Fruit fly (Drosophila melanogaster) whole organism, embryonic: ENCODE results near the gene Hr78.

Experiments
- Ada2b ChIP-seq: fragments of 200-800 bp; sonication (Bioruptor generic); IDR thresholded peaks from 2 replicates; pipeline ENCODE4 v1.3.6; 2022; ENCODE audit warnings: missing biosample characterization, missing genetic modification characterization
- Adf1 ChIP-seq: fragments of 200-800 bp; sonication (Bioruptor generic); IDR thresholded peaks from 2 replicates; pipeline ENCODE4 v1.3.6; 2022; ENCODE audit warnings: missing biosample characterization, missing genetic modification characterization
- CG10565 ChIP-seq: fragments of 200-800 bp; sonication (Bioruptor generic); optimal IDR thresholded peaks from 3 replicates; lab custom pipeline; 2016; ENCODE audit warnings: missing biosample characterization, mild to moderate bottlenecking, missing genetic modification characterization
- CG11247 ChIP-seq: fragments of 200-800 bp; sonication (Bioruptor generic); IDR thresholded peaks from 2 replicates; pipeline ENCODE4 v1.3.6; 2022; ENCODE audit warnings: missing biosample characterization, missing genetic modification characterization
- CG11456 ChIP-seq: fragments of 200-800 bp; sonication (Bioruptor generic); IDR thresholded peaks from 3 replicates; pipeline ENCODE4 v1.3.6; 2022; ENCODE audit warnings: missing biosample characterization, missing genetic modification characterization
- CG11695 ChIP-seq: fragments of 200-800 bp; sonication (Bioruptor generic); IDR thresholded peaks from 3 replicates; pipeline ENCODE4 v1.3.6; 2022; ENCODE audit warnings: missing biosample characterization, missing genetic modification characterization
- CG14965 ChIP-seq: fragments of 200-800 bp; sonication (Bioruptor generic); optimal IDR thresholded peaks from 2 replicates; lab custom pipeline; 2016; ENCODE audit warnings: missing biosample characterization, missing genetic modification characterization, borderline replicate concordance
- CG17186 ChIP-seq: fragments of 200-800 bp; sonication (Bioruptor generic); optimal IDR thresholded peaks from 3 replicates; lab custom pipeline; 2017; ENCODE audit warnings: missing biosample characterization, missing genetic modification reagents, missing genetic modification characterization
- CG17612 ChIP-seq: fragments of 200-800 bp; sonication (Bioruptor generic); IDR thresholded peaks from 2 replicates; pipeline ENCODE4 v1.3.6; 2022; ENCODE audit warnings: missing biosample characterization, missing genetic modification characterization
- CG17802 ChIP-seq: fragments of 200-800 bp; sonication (Bioruptor generic); optimal IDR thresholded peaks from 2 replicates; lab custom pipeline; 2018; ENCODE audit warnings: missing biosample characterization, mild to moderate bottlenecking, missing genetic modification characterization, moderate library complexity
- CG30020 ChIP-seq: fragments of 200-800 bp; optimal IDR thresholded peaks from 2 replicates; lab custom pipeline; 2019; ENCODE audit warnings: missing biosample characterization, mild to moderate bottlenecking, missing genetic modification characterization, moderate library complexity
- CG31441 ChIP-seq: fragments of 200-800 bp; sonication (Bioruptor generic); IDR thresholded peaks from 2 replicates; pipeline ENCODE4 v1.3.6; 2022; ENCODE audit warnings: missing biosample characterization, missing genetic modification characterization
- CG4360 ChIP-seq: fragments of 200-800 bp; sonication (Bioruptor generic); IDR thresholded peaks from 2 replicates; pipeline ENCODE4 v1.3.6; 2022; ENCODE audit warnings: missing biosample characterization, missing genetic modification characterization
- CG6654 ChIP-seq: fragments of 200-800 bp; sonication (Bioruptor generic); optimal IDR thresholded peaks from 2 replicates; lab custom pipeline; 2017; ENCODE audit warnings: missing biosample characterization, mild to moderate bottlenecking, missing genetic modification characterization
- CG6689 ChIP-seq: fragments of 200-800 bp; sonication (Bioruptor generic); IDR thresholded peaks from 2 replicates; pipeline ENCODE4 v1.3.6; 2022; ENCODE audit warnings: missing biosample characterization, missing genetic modification characterization
- CG7556 ChIP-seq: fragments of 200-800 bp; sonication (Bioruptor generic); optimal IDR thresholded peaks from 2 replicates; lab custom pipeline; 2017; ENCODE audit warnings: missing biosample characterization, mild to moderate bottlenecking, missing genetic modification characterization
- CG7745 ChIP-seq: fragments of 200-800 bp; sonication (Bioruptor generic); optimal IDR thresholded peaks from 2 replicates; lab custom pipeline; 2018; ENCODE audit warnings: missing biosample characterization, mild to moderate bottlenecking, missing genetic modification characterization, moderate library complexity
- CG7839 ChIP-seq: fragments of 200-800 bp; sonication (Bioruptor generic); optimal IDR thresholded peaks from 3 replicates; lab custom pipeline; 2018; ENCODE audit warnings: missing biosample characterization, mild to moderate bottlenecking, missing genetic modification characterization, moderate library complexity
- CG7987 ChIP-seq: fragments of 200-800 bp; sonication (Bioruptor generic); optimal IDR thresholded peaks from 2 replicates; lab custom pipeline; 2018; ENCODE audit warnings: missing biosample characterization, mild to moderate bottlenecking, missing genetic modification characterization, moderate library complexity
- CG8290 ChIP-seq, 3 experiments: fragments of 200-800 bp; sonication (Bioruptor generic); optimal IDR thresholded peaks; 2 replicates each; lab custom pipeline; 2016 to 2019; ENCODE audit warnings: missing biosample characterization in 3 of 3, missing genetic modification characterization in 3 of 3, mild to moderate bottlenecking in 2 of 3, moderate library complexity in 1 of 3
- CoRest ChIP-seq: fragments of 200-800 bp; sonication (Bioruptor generic); optimal IDR thresholded peaks from 3 replicates; lab custom pipeline; 2018; ENCODE audit warnings: missing biosample characterization, mild to moderate bottlenecking, missing genetic modification characterization, moderate library complexity
- CrebB ChIP-seq: fragments of 200-800 bp; sonication (Bioruptor generic); optimal IDR thresholded peaks from 3 replicates; lab custom pipeline; 2018; ENCODE audit warnings: missing biosample characterization, mild to moderate bottlenecking, missing genetic modification characterization
- E2f1 ChIP-seq: fragments of 200-800 bp; sonication (Bioruptor generic); IDR thresholded peaks from 2 replicates; pipeline ENCODE4 v1.3.6; 2022; ENCODE audit warnings: missing biosample characterization, missing genetic modification characterization
- Hand ChIP-seq: fragments of 200-800 bp; sonication (Bioruptor generic); optimal IDR thresholded peaks from 2 replicates; lab custom pipeline; 2017; ENCODE audit warnings: mild to moderate bottlenecking, missing biosample characterization, missing genetic modification reagents, missing genetic modification characterization
- Med ChIP-seq: fragments of 200-800 bp; sonication (Bioruptor generic); peaks from one replicate; lab custom pipeline; 2016; ENCODE audit warnings: missing biosample characterization, missing genetic modification characterization, mild to moderate bottlenecking, inconsistent platforms, moderate library complexity
- NFAT ChIP-seq: fragments of 200-800 bp; sonication (Bioruptor generic); IDR thresholded peaks from 2 replicates; pipeline ENCODE4 v1.3.6; 2022; ENCODE audit warnings: missing biosample characterization, missing genetic modification characterization
- Six4 ChIP-seq: fragments of 200-800 bp; sonication (Bioruptor generic); optimal IDR thresholded peaks from 2 replicates; lab custom pipeline; 2016; ENCODE audit warnings: missing biosample characterization, missing genetic modification characterization
- Ssrp ChIP-seq: fragments of 200-800 bp; sonication (Bioruptor generic); optimal IDR thresholded peaks from 2 replicates; lab custom pipeline; 2018; ENCODE audit warnings: missing biosample characterization, mild to moderate bottlenecking, missing genetic modification characterization, moderate library complexity
- abd-A ChIP-seq: fragments of 200-800 bp; sonication (Bioruptor generic); optimal IDR thresholded peaks from 3 replicates; lab custom pipeline; 2019; ENCODE audit warnings: missing biosample characterization, mild to moderate bottlenecking, missing genetic modification characterization, moderate library complexity
- aop ChIP-seq: fragments of 200-800 bp; sonication (Bioruptor generic); IDR thresholded peaks from 2 replicates; pipeline ENCODE4 v1.3.6; 2022; ENCODE audit warnings: missing biosample characterization, missing genetic modification characterization
- ase ChIP-seq: fragments of 200-800 bp; sonication (Bioruptor generic); IDR thresholded peaks from 3 replicates; pipeline ENCODE4 v1.3.6; 2022; ENCODE audit warnings: missing biosample characterization, missing genetic modification characterization
- da ChIP-seq: fragments of 200-800 bp; sonication (Bioruptor generic); optimal IDR thresholded peaks from 2 replicates; lab custom pipeline; 2016; ENCODE audit warnings: missing biosample characterization, missing genetic modification characterization
- dan ChIP-seq: fragments of 200-800 bp; sonication (Bioruptor generic); IDR thresholded peaks from 2 replicates; pipeline ENCODE4 v1.3.6; 2022; ENCODE audit warnings: missing biosample characterization, missing genetic modification characterization
- dmrt99B ChIP-seq: fragments of 200-800 bp; sonication (Bioruptor generic); optimal IDR thresholded peaks from 2 replicates; lab custom pipeline; 2018; ENCODE audit warnings: missing biosample characterization, mild to moderate bottlenecking, missing genetic modification characterization, moderate library complexity
- emc ChIP-seq: fragments of 200-800 bp; sonication (Bioruptor generic); optimal IDR thresholded peaks from 2 replicates; lab custom pipeline; 2016; ENCODE audit warnings: missing biosample characterization, missing genetic modification characterization
- eyg ChIP-seq: fragments of 200-800 bp; sonication (Bioruptor generic); optimal IDR thresholded peaks from 3 replicates; lab custom pipeline; 2016; ENCODE audit warnings: missing biosample characterization, missing genetic modification characterization
- grau ChIP-seq: fragments of 200-800 bp; optimal IDR thresholded peaks from 3 replicates; lab custom pipeline; 2019; ENCODE audit warnings: missing biosample characterization, mild to moderate bottlenecking, missing genetic modification characterization, moderate library complexity
- hb ChIP-seq: fragments of 200-800 bp; sonication (Bioruptor generic); IDR thresholded peaks from 3 replicates; pipeline ENCODE4 v1.3.6; 2022; ENCODE audit warnings: missing biosample characterization, missing genetic modification characterization; ENCODE audit not compliant: partially characterized antibody
- lov ChIP-seq, 2 experiments: fragments of 200-800 bp in 1 of 2; fragments of >200 bp in 1 of 2; sonication (Bioruptor generic) in 1 of 2; IDR thresholded peaks in 1 of 2; optimal IDR thresholded peaks in 1 of 2; 2 replicates in 1 of 2; 3 replicates in 1 of 2; pipeline versions ENCODE4 v1.3.6 to Lab custom; 2017 to 2022; ENCODE audit warnings: missing biosample characterization in 1 of 2, missing genetic modification characterization in 1 of 2
- onecut ChIP-seq: fragments of 200-800 bp; sonication (Bioruptor generic); IDR thresholded peaks from 2 replicates; pipeline ENCODE4 v1.3.6; 2022; ENCODE audit warnings: missing biosample characterization, missing genetic modification characterization
- pan ChIP-seq, 4 experiments: fragments of >200 bp in 3 of 4; fragments of 200-800 bp in 1 of 4; sonication (Bioruptor generic) in 1 of 4; optimal IDR thresholded peaks in 3 of 4; IDR thresholded peaks in 1 of 4; 2 replicates each; pipeline versions ENCODE4 v1.3.6 to Lab custom; 2017 to 2022; ENCODE audit warnings: missing biosample characterization in 2 of 4, missing genetic modification characterization in 2 of 4, mixed read lengths in 1 of 4
- pho ChIP-seq: fragments of 200-800 bp; sonication (Bioruptor generic); optimal IDR thresholded peaks from 2 replicates; lab custom pipeline; 2016; ENCODE audit warnings: missing biosample characterization, missing genetic modification characterization
- phol ChIP-seq: fragments of 200-800 bp; sonication (Bioruptor generic); optimal IDR thresholded peaks from 3 replicates; lab custom pipeline; 2018; ENCODE audit warnings: missing biosample characterization, mild to moderate bottlenecking, missing genetic modification characterization, moderate library complexity
- pros ChIP-seq: fragments of 200-800 bp; sonication (Bioruptor generic); optimal IDR thresholded peaks from 3 replicates; lab custom pipeline; 2019; ENCODE audit warnings: missing biosample characterization, mild to moderate bottlenecking, missing genetic modification characterization, moderate library complexity
- sisA ChIP-seq: fragments of 200-800 bp; sonication (Bioruptor generic); IDR thresholded peaks from 2 replicates; pipeline ENCODE4 v1.3.6; 2022; ENCODE audit warnings: missing biosample characterization, missing genetic modification characterization
- slou ChIP-seq: fragments of 200-800 bp; sonication (Bioruptor generic); optimal IDR thresholded peaks from 3 replicates; lab custom pipeline; 2016; ENCODE audit warnings: missing biosample characterization, missing genetic modification characterization
- tio ChIP-seq: fragments of 200-800 bp; sonication (Bioruptor generic); optimal IDR thresholded peaks from 2 replicates; lab custom pipeline; 2017; ENCODE audit warnings: missing biosample characterization, missing genetic modification characterization, inconsistent platforms
- twi ChIP-seq: fragments of 200-800 bp; optimal IDR thresholded peaks from 2 replicates; lab custom pipeline; 2019; ENCODE audit warnings: missing biosample characterization, mild to moderate bottlenecking, missing genetic modification characterization, moderate library complexity
- wdn ChIP-seq: fragments of 200-800 bp; sonication (Bioruptor generic); IDR thresholded peaks from 2 replicates; pipeline ENCODE4 v1.3.6; 2022; ENCODE audit warnings: missing biosample characterization, missing genetic modification characterization
- wek ChIP-seq: fragments of 200-800 bp; sonication (Bioruptor generic); optimal IDR thresholded peaks from 3 replicates; lab custom pipeline; 2018; ENCODE audit warnings: missing biosample characterization, mild to moderate bottlenecking, missing genetic modification characterization, moderate library complexity

The Hr78 gene

DNA sequence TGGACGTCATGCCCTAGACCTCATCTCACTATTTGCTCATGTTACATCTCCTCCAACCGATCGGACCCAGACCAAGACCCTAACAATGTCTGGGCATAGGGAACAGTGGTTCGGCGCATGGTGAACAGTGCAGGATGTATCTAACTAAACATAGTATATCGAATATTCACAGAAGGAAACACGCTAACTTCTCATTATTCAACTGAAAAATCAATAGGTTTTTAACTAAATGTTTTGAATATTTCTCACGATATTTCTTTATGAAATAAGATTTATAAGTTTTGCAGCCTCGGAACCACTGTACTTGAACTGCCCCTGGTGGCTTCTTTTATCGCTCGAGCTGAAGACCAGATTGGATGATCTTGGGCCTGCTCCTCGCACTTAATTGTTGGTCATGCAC lies 43.7 kb downstream of the Hr78 start (continued):
- TF ChIP-seq wdn (GFP tag; lab: Robert Waterston, UW) (no peak), CrebB (tag; lab: Kevin White, UChicago) (no peak), CG30020 (tag; lab: Kevin White, UChicago) (no peak), onecut (GFP tag; lab: Robert Waterston, UW) (peak; percentile 28; the same call in 1 of the 2 replicates), tio (GFP tag; lab: Kevin White, UChicago) (peak; percentile 38), hb (no peak), grau (peak; percentile 60), Ssrp (tag; lab: Kevin White, UChicago) (peak; percentile 62), CG7839 (tag; lab: Kevin White, UChicago) (peak; percentile 59), CG11456 (no peak), twi (tag; lab: Kevin White, UChicago) (no peak), CG17612 (GFP tag; lab: Robert Waterston, UW) (no peak), CG8290 (GFP tag; optimal IDR thresholded peaks at IDR 0.05; lab: Kevin White, UChicago) (no peak), CG8290 (tag; optimal IDR thresholded peaks at IDR 0.05; lab: Kevin White, UChicago) (no peak), sisA (GFP tag; lab: Robert Waterston, UW) (peak; percentile 42; the same call in 1 of the 2 replicates), CG7745 (tag; lab: Kevin White, UChicago) (peak; percentile 21), CG17186 (GFP tag; lab: Kevin White, UChicago) (no peak), Adf1 (no peak), CG14965 (GFP tag; lab: Kevin White, UChicago) (no peak), CG6689 (GFP tag; lab: Robert Waterston, UW) (peak; percentile 65; the same call in 1 of the 2 replicates), CoRest (tag; lab: Kevin White, UChicago) (peak; percentile 15), pros (GFP tag; lab: Kevin White, UChicago) (peak; percentile 6), lov (optimal IDR thresholded peaks at IDR 0.05; lab: Kevin White, UChicago) (no peak), lov (GFP tag; IDR thresholded peaks at IDR 0.05; lab: Robert Waterston, UW) (no peak), emc (GFP tag; lab: Kevin White, UChicago) (no peak), CG11247 (no peak), wek (no peak), Ada2b (peak; percentile 53; the same call in 1 of the 2 replicates), CG4360 (no peak), pho (no peak), slou (GFP tag; lab: Kevin White, UChicago) (no peak), Six4 (GFP tag; lab: Kevin White, UChicago) (peak; percentile 65), CG7556 (GFP tag; lab: Kevin White, UChicago) (peak; percentile 48), dan (GFP tag; lab: Robert Waterston, UW) (peak; percentile 36; the same call in 1 of the 2 replicates), CG31441 (GFP tag; lab: Robert Waterston, UW) (peak; percentile 71), CG10565 (no peak), Hand (GFP tag; lab: Kevin White, UChicago) (no peak)

DNA sequence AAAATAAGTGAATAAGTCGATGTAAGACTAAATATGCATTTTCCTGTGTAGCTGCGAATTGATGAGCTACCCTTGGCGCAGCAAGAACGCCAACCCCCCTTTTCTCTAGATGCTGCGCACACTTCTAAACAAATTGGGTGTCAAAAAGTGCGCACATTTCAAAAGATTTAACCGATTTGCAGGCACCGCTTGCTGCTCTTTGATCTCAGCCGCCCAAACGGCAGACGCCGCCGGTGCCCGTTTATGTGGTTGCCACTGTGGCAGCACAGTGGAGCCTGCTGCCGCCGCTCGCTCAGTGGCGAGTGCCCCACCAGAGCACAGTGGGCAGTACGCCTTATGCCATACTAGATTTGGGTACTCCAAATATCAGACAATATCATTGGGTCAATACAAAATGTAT lies 46.8 kb downstream of the Hr78 start:
- TF ChIP-seq CG7987: no peak
- no peak for TF ChIP-seq CG6654 (GFP tag; lab: Kevin White, UChicago)
- TF ChIP-seq grau: peak; percentile 37
- no peak for TF ChIP-seq CG8290 (GFP tag; optimal IDR thresholded peaks at IDR 0.05; lab: Kevin White, UChicago)
- no peak for TF ChIP-seq CG8290 (tag; optimal IDR thresholded peaks at IDR 0.05; lab: Kevin White, UChicago)
- TF ChIP-seq E2f1 (GFP tag; lab: Robert Waterston, UW): no peak
- no peak for TF ChIP-seq da (GFP tag; lab: Kevin White, UChicago)
- peak; percentile 15 for TF ChIP-seq Med (GFP tag; lab: Kevin White, UChicago)
- no peak for TF ChIP-seq CG17802 (tag; lab: Kevin White, UChicago)
- TF ChIP-seq CG11695 (GFP tag; lab: Robert Waterston, UW): peak; percentile 39; the same call in 1 of the 3 replicates
- TF ChIP-seq CG11456: peak; percentile 59; the same call in 1 of the 3 replicates
- TF ChIP-seq phol (tag; lab: Kevin White, UChicago): no peak
- TF ChIP-seq ase (GFP tag; lab: Robert Waterston, UW): peak; percentile 16; the same call in 1 of the 3 replicates
- TF ChIP-seq abd-A (tag; lab: Kevin White, UChicago): no peak
- TF ChIP-seq NFAT (GFP tag; lab: Robert Waterston, UW): 0 out of 2 replicates have a peak, but pooled peaks have one; percentile 20
- TF ChIP-seq eyg (GFP tag; lab: Kevin White, UChicago): no peak
- TF ChIP-seq aop (GFP tag; lab: Robert Waterston, UW): no peak
- no peak for TF ChIP-seq pan (optimal IDR thresholded peaks at IDR 0.05; lab: Kevin White, UChicago)
- peak in 1 of 2 experiments; percentile 66 for TF ChIP-seq pan (GFP tag; optimal IDR thresholded peaks at IDR 0.05 in 1 of 2, IDR thresholded peaks at IDR 0.05 in 1 of 2)
- no peak for TF ChIP-seq CG6689 (GFP tag; lab: Robert Waterston, UW)
- no peak for TF ChIP-seq dmrt99B
